Fruit fly (Drosophila melanogaster) whole organism, embryonic: Measurements from ENCODE around the gene Pino.
A peak's percentile ranks its signal among the peaks of the same experiment; 100 is the strongest.

ENCODE experiments used
- ATbp ChIP-seq: fragments of 200-800 bp; sonication (Bioruptor generic); optimal IDR thresholded peaks from 2 replicates; lab custom pipeline; 2017; ENCODE audit warnings: missing biosample characterization, mild to moderate bottlenecking, missing genetic modification characterization, missing genetic modification reagents
- BtbVII ChIP-seq: fragments of 200-800 bp; sonication (Bioruptor generic); optimal IDR thresholded peaks from 3 replicates; lab custom pipeline; 2017; ENCODE audit warnings: missing biosample characterization, mild to moderate bottlenecking, missing genetic modification characterization
- CG10274 ChIP-seq: fragments of 200-800 bp; sonication (Bioruptor generic); optimal IDR thresholded peaks from 3 replicates; lab custom pipeline; 2017; ENCODE audit warnings: missing biosample characterization, mild to moderate bottlenecking, missing genetic modification characterization
- CG12071 ChIP-seq: fragments of 200-800 bp; sonication (Bioruptor generic); optimal IDR thresholded peaks from 3 replicates; lab custom pipeline; 2018; ENCODE audit warnings: missing biosample characterization, mild to moderate bottlenecking, missing genetic modification characterization
- CG13624 ChIP-seq: fragments of 200-800 bp; sonication (Bioruptor generic); optimal IDR thresholded peaks from 2 replicates; lab custom pipeline; 2016; ENCODE audit warnings: missing biosample characterization, missing genetic modification characterization
- CG14965 ChIP-seq: fragments of 200-800 bp; sonication (Bioruptor generic); optimal IDR thresholded peaks from 2 replicates; lab custom pipeline; 2016; ENCODE audit warnings: missing biosample characterization, missing genetic modification characterization, borderline replicate concordance
- CG15479 ChIP-seq: fragments of 200-800 bp; sonication (Bioruptor generic); optimal IDR thresholded peaks from 3 replicates; lab custom pipeline; 2019; ENCODE audit warnings: missing biosample characterization, mild to moderate bottlenecking, missing genetic modification characterization, moderate library complexity
- CG18599 ChIP-seq: fragments of 200-800 bp; sonication (Bioruptor generic); optimal IDR thresholded peaks from 3 replicates; lab custom pipeline; 2017; ENCODE audit warnings: missing biosample characterization, missing genetic modification characterization, mild to moderate bottlenecking, moderate library complexity, missing genetic modification reagents
- CG2120 ChIP-seq: fragments of 200-800 bp; sonication (Bioruptor generic); optimal IDR thresholded peaks from 3 replicates; lab custom pipeline; 2016; ENCODE audit warnings: missing biosample characterization, missing genetic modification characterization
- CG32532 ChIP-seq: fragments of 200-800 bp; sonication (Bioruptor generic); IDR thresholded peaks from 2 replicates; pipeline ENCODE4 v1.3.6; 2022; ENCODE audit warnings: missing biosample characterization, missing genetic modification characterization
- CG32772 ChIP-seq: fragments of 200-800 bp; sonication (Bioruptor generic); IDR thresholded peaks from 2 replicates; pipeline ENCODE4 v1.3.6; 2022; ENCODE audit warnings: missing biosample characterization, missing genetic modification characterization
- CG34376 ChIP-seq: fragments of 200-800 bp; sonication (Bioruptor generic); optimal IDR thresholded peaks from 2 replicates; lab custom pipeline; 2018; ENCODE audit warnings: missing biosample characterization, mild to moderate bottlenecking, missing genetic modification characterization
- CG6813 ChIP-seq: fragments of 200-800 bp; sonication (Bioruptor generic); optimal IDR thresholded peaks from 2 replicates; lab custom pipeline; 2017; ENCODE audit warnings: missing biosample characterization, missing genetic modification characterization, mild to moderate bottlenecking, moderate library complexity, missing genetic modification reagents
- CG7987 ChIP-seq: fragments of 200-800 bp; sonication (Bioruptor generic); optimal IDR thresholded peaks from 2 replicates; lab custom pipeline; 2018; ENCODE audit warnings: missing biosample characterization, mild to moderate bottlenecking, missing genetic modification characterization, moderate library complexity
- CG8924 ChIP-seq: fragments of 200-800 bp; optimal IDR thresholded peaks from 3 replicates; lab custom pipeline; 2019; ENCODE audit warnings: missing biosample characterization, mild to moderate bottlenecking, missing genetic modification characterization, moderate library complexity
- CTCF ChIP-seq: fragments of 200-800 bp; sonication (Bioruptor generic); optimal IDR thresholded peaks from 2 replicates; lab custom pipeline; 2017; ENCODE audit warnings: missing biosample characterization, mild to moderate bottlenecking, missing genetic modification characterization, moderate library complexity
- Drgx ChIP-seq: fragments of 200-800 bp; sonication (Bioruptor generic); IDR thresholded peaks from 2 replicates; pipeline ENCODE4 v1.3.6; 2022; ENCODE audit warnings: missing biosample characterization, missing genetic modification characterization
- Fer3 ChIP-seq: fragments of 200-800 bp; sonication (Bioruptor generic); optimal IDR thresholded peaks from 2 replicates; lab custom pipeline; 2018; ENCODE audit warnings: missing biosample characterization, mild to moderate bottlenecking, missing genetic modification characterization, moderate library complexity
- HHEX ChIP-seq: fragments of 200-800 bp; sonication (Bioruptor generic); optimal IDR thresholded peaks from 3 replicates; lab custom pipeline; 2017; ENCODE audit warnings: missing biosample characterization, mild to moderate bottlenecking, missing genetic modification characterization, missing genetic modification reagents
- Hmr ChIP-seq: fragments of 200-800 bp; sonication (Bioruptor generic); optimal IDR thresholded peaks from 3 replicates; lab custom pipeline; 2017; ENCODE audit warnings: mild to moderate bottlenecking, missing biosample characterization, missing genetic modification reagents, missing genetic modification characterization
- Med ChIP-seq: fragments of 200-800 bp; sonication (Bioruptor generic); peaks from one replicate; lab custom pipeline; 2016; ENCODE audit warnings: missing biosample characterization, missing genetic modification characterization, mild to moderate bottlenecking, inconsistent platforms, moderate library complexity
- Opbp ChIP-seq: fragments of 200-800 bp; sonication (Bioruptor generic); IDR thresholded peaks from 3 replicates; pipeline ENCODE4 v1.3.6; 2022; ENCODE audit warnings: missing biosample characterization, missing genetic modification characterization; ENCODE audit not compliant: partially characterized antibody
- Pdp1 ChIP-seq, 2 experiments: fragments of 200-800 bp; sonication (Bioruptor generic); optimal IDR thresholded peaks; 3 replicates each; lab custom pipeline; 2016; ENCODE audit warnings: missing biosample characterization in 2 of 2, missing genetic modification characterization in 2 of 2, mild to moderate bottlenecking in 1 of 2, moderate library complexity in 1 of 2
- Side ChIP-seq: fragments of 200-800 bp; sonication (Bioruptor generic); optimal IDR thresholded peaks from 2 replicates; lab custom pipeline; 2016; ENCODE audit warnings: missing biosample characterization, missing genetic modification characterization
- abd-A ChIP-seq: fragments of 200-800 bp; sonication (Bioruptor generic); optimal IDR thresholded peaks from 3 replicates; lab custom pipeline; 2019; ENCODE audit warnings: missing biosample characterization, mild to moderate bottlenecking, missing genetic modification characterization, moderate library complexity
- ac ChIP-seq: fragments of 200-800 bp; sonication (Bioruptor generic); optimal IDR thresholded peaks from 3 replicates; lab custom pipeline; 2017; ENCODE audit warnings: missing biosample characterization, mild to moderate bottlenecking, missing genetic modification characterization
- cg ChIP-seq: fragments of 200-800 bp; sonication (Bioruptor generic); optimal IDR thresholded peaks from 3 replicates; lab custom pipeline; 2019; ENCODE audit warnings: missing biosample characterization, mild to moderate bottlenecking, missing genetic modification characterization, moderate library complexity
- cwo ChIP-seq: fragments of 200-800 bp; sonication (Bioruptor generic); optimal IDR thresholded peaks from 3 replicates; lab custom pipeline; 2017; ENCODE audit warnings: missing biosample characterization, missing genetic modification characterization, mild to moderate bottlenecking, moderate library complexity, missing genetic modification reagents
- da ChIP-seq: fragments of 200-800 bp; sonication (Bioruptor generic); optimal IDR thresholded peaks from 2 replicates; lab custom pipeline; 2016; ENCODE audit warnings: missing biosample characterization, missing genetic modification characterization
- danr ChIP-seq: fragments of 200-800 bp; sonication (Bioruptor generic); IDR thresholded peaks from 2 replicates; pipeline ENCODE4 v1.3.6; 2022; ENCODE audit warnings: missing biosample characterization, missing genetic modification characterization
- dysf ChIP-seq: fragments of 200-800 bp; sonication (Bioruptor generic); IDR thresholded peaks from 3 replicates; pipeline ENCODE4 v1.3.6; 2022; ENCODE audit warnings: missing biosample characterization, missing genetic modification characterization
- esg ChIP-seq: fragments of 200-800 bp; sonication (Bioruptor generic); conservative IDR thresholded peaks from 2 replicates; pipeline ENCODE4 v1.3.6; 2022; ENCODE audit warnings: missing biosample characterization, missing genetic modification characterization
- exex ChIP-seq: fragments of 200-800 bp; sonication (Bioruptor generic); optimal IDR thresholded peaks from 4 replicates; lab custom pipeline; 2018; ENCODE audit warnings: missing biosample characterization, mild to moderate bottlenecking, missing genetic modification characterization, moderate library complexity
- gem ChIP-seq: fragments of 200-800 bp; sonication (Bioruptor generic); optimal IDR thresholded peaks from 2 replicates; lab custom pipeline; 2019; ENCODE audit warnings: missing biosample characterization, mild to moderate bottlenecking, missing genetic modification characterization, moderate library complexity
- grau ChIP-seq: fragments of 200-800 bp; optimal IDR thresholded peaks from 3 replicates; lab custom pipeline; 2019; ENCODE audit warnings: missing biosample characterization, mild to moderate bottlenecking, missing genetic modification characterization, moderate library complexity
- grn ChIP-seq: fragments of 200-800 bp; sonication (Bioruptor generic); optimal IDR thresholded peaks from 3 replicates; lab custom pipeline; 2017; ENCODE audit warnings: missing biosample characterization, missing genetic modification characterization
- gro ChIP-seq: fragments of 200-800 bp; sonication (Bioruptor generic); optimal IDR thresholded peaks from 2 replicates; lab custom pipeline; 2016; ENCODE audit warnings: missing biosample characterization, missing genetic modification characterization
- gsb-n ChIP-seq: fragments of 200-800 bp; sonication (Bioruptor generic); optimal IDR thresholded peaks from 3 replicates; lab custom pipeline; 2018; ENCODE audit warnings: missing biosample characterization, mild to moderate bottlenecking, missing genetic modification characterization
- her ChIP-seq: fragments of 200-800 bp; sonication (Bioruptor generic); optimal IDR thresholded peaks from 2 replicates; lab custom pipeline; 2016; ENCODE audit warnings: missing biosample characterization, missing genetic modification characterization
- lab ChIP-seq: fragments of 200-800 bp; sonication (Bioruptor generic); optimal IDR thresholded peaks from 3 replicates; lab custom pipeline; 2017; ENCODE audit warnings: missing biosample characterization, missing genetic modification characterization, mild to moderate bottlenecking, moderate library complexity, missing genetic modification reagents
- prd ChIP-seq, 3 experiments: fragments of >200 bp in 2 of 3; fragments of 200-800 bp in 1 of 3; sonication (Bioruptor generic) in 1 of 3; optimal IDR thresholded peaks in 2 of 3; IDR thresholded peaks in 1 of 3; 2 replicates in 2 of 3; 3 replicates in 1 of 3; pipeline versions ENCODE4 v1.3.6 to Lab custom; 2017 to 2022; ENCODE audit warnings: missing biosample characterization in 1 of 3, missing genetic modification characterization in 1 of 3
- schlank ChIP-seq: fragments of 200-800 bp; sonication (Bioruptor generic); optimal IDR thresholded peaks from 2 replicates; lab custom pipeline; 2018; ENCODE audit warnings: missing biosample characterization, mild to moderate bottlenecking, missing genetic modification characterization
- sd ChIP-seq: fragments of 200-800 bp; sonication (Bioruptor generic); optimal IDR thresholded peaks from 3 replicates; lab custom pipeline; 2018; ENCODE audit warnings: missing biosample characterization, mild to moderate bottlenecking, missing genetic modification characterization, moderate library complexity
- sqz ChIP-seq: fragments of 200-800 bp; sonication (Bioruptor generic); optimal IDR thresholded peaks from 3 replicates; lab custom pipeline; 2018; ENCODE audit warnings: missing biosample characterization, mild to moderate bottlenecking, missing genetic modification characterization
- sug ChIP-seq: fragments of 200-800 bp; optimal IDR thresholded peaks from 2 replicates; lab custom pipeline; 2019; ENCODE audit warnings: missing biosample characterization, mild to moderate bottlenecking, missing genetic modification characterization, moderate library complexity
- wdn ChIP-seq: fragments of 200-800 bp; sonication (Bioruptor generic); IDR thresholded peaks from 2 replicates; pipeline ENCODE4 v1.3.6; 2022; ENCODE audit warnings: missing biosample characterization, missing genetic modification characterization

The Pino gene

dm6 chr2L:1127434-1128089 lies 1.2 kb downstream of the Pino start:
- TF ChIP-seq CG7987 (GFP tag; lab: Kevin White, UChicago) (peak; percentile 67), CG32532 (GFP tag; lab: Robert Waterston, UW) (no peak), CG8924 (no peak), grn (peak; percentile 60), CG12071 (GFP tag; lab: Kevin White, UChicago) (no peak), Med (GFP tag; lab: Kevin White, UChicago) (peak; percentile 47), prd (optimal IDR thresholded peaks at IDR 0.05; lab: Kevin White, UChicago) (no peak), prd (GFP tag; IDR thresholded peaks at IDR 0.05; lab: Robert Waterston, UW) (no peak), gro (GFP tag; lab: Kevin White, UChicago) (no peak), grau (tag; lab: Kevin White, UChicago) (no peak), lab (peak; percentile 76), exex (peak; percentile 82), cwo (GFP tag; lab: Kevin White, UChicago) (peak; percentile 99), sug (tag; lab: Kevin White, UChicago) (peak; percentile 97), CG13624 (GFP tag; lab: Kevin White, UChicago) (no peak), dysf (0 out of 3 replicates have a peak, but pooled peaks have one; percentile 16), CG14965 (GFP tag; lab: Kevin White, UChicago) (no peak), her (GFP tag; lab: Kevin White, UChicago) (no peak), CG15479 (GFP tag; lab: Kevin White, UChicago) (no peak), CG10274 (GFP tag; lab: Kevin White, UChicago) (peak; percentile 45), CG18599 (GFP tag; lab: Kevin White, UChicago) (peak; percentile 12), da (GFP tag; lab: Kevin White, UChicago) (no peak), esg (GFP tag; lab: Robert Waterston, UW) (no peak)

dm6 chr2L:1126527-1126926 lies 2.2 kb downstream of the Pino start:
- TF ChIP-seq sqz (no peak), Pdp1 (GFP tag; optimal IDR thresholded peaks at IDR 0.05; lab: Kevin White, UChicago) (peak in 1 of 2 experiments; percentile 75), grn (peak; percentile 26), sd (peak; percentile 12)
- TF ChIP-seq, all 482 proteins: peak for 3

- TF ChIP-seq danr, result no peak
- peak; percentile 31 for TF ChIP-seq sd
- TF ChIP-seq gem (tag; lab: Kevin White, UChicago), result peak; percentile 92
- no peak for TF ChIP-seq Opbp
- no peak for TF ChIP-seq gsb-n (tag; lab: Kevin White, UChicago)
- peak; percentile 3 for TF ChIP-seq cg (GFP tag; lab: Kevin White, UChicago)
- TF ChIP-seq CG34376 (GFP tag; lab: Kevin White, UChicago), result peak; percentile 76
- TF ChIP-seq Fer3 (tag; lab: Kevin White, UChicago), result peak; percentile 5
- TF ChIP-seq ATbp (GFP tag; lab: Kevin White, UChicago), result peak; percentile 20
- no peak for TF ChIP-seq ac
- peak; percentile 26 for TF ChIP-seq schlank (tag; lab: Kevin White, UChicago)
- TF ChIP-seq abd-A (tag; lab: Kevin White, UChicago), result peak; percentile 9
- peak; percentile 28 for TF ChIP-seq BtbVII
- TF ChIP-seq CG6813 (GFP tag; lab: Kevin White, UChicago), result peak; percentile 15
- peak; percentile 1 for TF ChIP-seq Hmr (GFP tag; lab: Kevin White, UChicago)
- TF ChIP-seq wdn, result 0 out of 2 replicates have a peak, but pooled peaks have one; percentile 7
- TF ChIP-seq CG18599 (GFP tag; lab: Kevin White, UChicago), result peak; percentile 25
- TF ChIP-seq grn, result peak; percentile 18
- 0 out of 2 replicates have a peak, but pooled peaks have one; percentile 16 for TF ChIP-seq Drgx
- no peak for TF ChIP-seq Side (GFP tag; lab: Kevin White, UChicago)
- TF ChIP-seq CG2120, result peak; percentile 18
- TF ChIP-seq CTCF (GFP tag; lab: Kevin White, UChicago), result no peak
- peak; percentile 44 for TF ChIP-seq HHEX
- TF ChIP-seq CG32772 (GFP tag; lab: Robert Waterston, UW), result no peak
- peak; percentile 10; the same call in 1 of the 2 replicates for TF ChIP-seq CG32532 (GFP tag; lab: Robert Waterston, UW)
Observed at dm6 chr2L:1125437-1125836, 3.3 kb downstream of the Pino start.
